Fruit fly (Drosophila melanogaster) whole organism, embryonic: Measurements from ENCODE around the gene Lst8.

Experiments used
- BEAF-32 ChIP-seq: fragments of 200-800 bp; sonication (Bioruptor generic); optimal IDR thresholded peaks from 3 replicates; lab custom pipeline; 2017; ENCODE audit warnings: missing biosample characterization, missing genetic modification characterization, mild to moderate bottlenecking, moderate library complexity, missing genetic modification reagents
- Bdp1 ChIP-seq: fragments of 200-800 bp; sonication (Bioruptor generic); optimal IDR thresholded peaks from 3 replicates; lab custom pipeline; 2016; ENCODE audit warnings: missing biosample characterization, missing genetic modification characterization
- Bgb ChIP-seq: fragments of 200-800 bp; sonication (Bioruptor generic); IDR thresholded peaks from 2 replicates; pipeline ENCODE4 v1.3.6; 2022; ENCODE audit warnings: missing biosample characterization, missing genetic modification characterization; ENCODE audit not compliant: partially characterized antibody
- CG13296 ChIP-seq: fragments of 200-800 bp; sonication (Bioruptor generic); optimal IDR thresholded peaks from 3 replicates; lab custom pipeline; 2018; ENCODE audit warnings: missing biosample characterization, mild to moderate bottlenecking, missing genetic modification characterization
- CG13775 ChIP-seq: fragments of 200-800 bp; sonication (Bioruptor generic); optimal IDR thresholded peaks from 3 replicates; lab custom pipeline; 2017; ENCODE audit warnings: missing biosample characterization, mild to moderate bottlenecking, missing genetic modification characterization
- CG14667 ChIP-seq: fragments of 200-800 bp; sonication (Bioruptor generic); IDR thresholded peaks from 2 replicates; pipeline ENCODE4 v1.3.6; 2022; ENCODE audit warnings: missing biosample characterization, missing genetic modification characterization
- CG14710 ChIP-seq: fragments of 200-800 bp; sonication (Bioruptor generic); optimal IDR thresholded peaks from 3 replicates; lab custom pipeline; 2019; ENCODE audit warnings: missing biosample characterization, mild to moderate bottlenecking, missing genetic modification characterization, moderate library complexity
- CG14965 ChIP-seq: fragments of 200-800 bp; sonication (Bioruptor generic); optimal IDR thresholded peaks from 2 replicates; lab custom pipeline; 2016; ENCODE audit warnings: missing biosample characterization, missing genetic modification characterization, borderline replicate concordance
- CG17385 ChIP-seq: fragments of 200-800 bp; sonication (Bioruptor generic); optimal IDR thresholded peaks from 3 replicates; lab custom pipeline; 2018; ENCODE audit warnings: missing biosample characterization, mild to moderate bottlenecking, missing genetic modification characterization
- CG17568 ChIP-seq: fragments of 200-800 bp; sonication (Bioruptor generic); optimal IDR thresholded peaks from 2 replicates; lab custom pipeline; 2018; ENCODE audit warnings: missing biosample characterization, mild to moderate bottlenecking, missing genetic modification characterization, moderate library complexity
- CG17829 ChIP-seq: fragments of 200-800 bp; optimal IDR thresholded peaks from 2 replicates; lab custom pipeline; 2019; ENCODE audit warnings: missing biosample characterization, mild to moderate bottlenecking, missing genetic modification characterization, moderate library complexity
- CG18262 ChIP-seq: fragments of 200-800 bp; optimal IDR thresholded peaks from 3 replicates; lab custom pipeline; 2019; ENCODE audit warnings: missing biosample characterization, mild to moderate bottlenecking, missing genetic modification characterization, moderate library complexity
- CG18476 ChIP-seq: fragments of 200-800 bp; sonication (Bioruptor generic); optimal IDR thresholded peaks from 2 replicates; lab custom pipeline; 2016; ENCODE audit warnings: missing biosample characterization, mild to moderate bottlenecking, missing genetic modification characterization
- CG2129 ChIP-seq: fragments of 200-800 bp; sonication (Bioruptor generic); IDR thresholded peaks from 2 replicates; pipeline ENCODE4 v1.3.6; 2022; ENCODE audit warnings: missing biosample characterization, missing genetic modification characterization; ENCODE audit not compliant: partially characterized antibody
- CG31224 ChIP-seq: fragments of 200-800 bp; sonication (Bioruptor generic); IDR thresholded peaks from 2 replicates; pipeline ENCODE4 v1.3.6; 2022; ENCODE audit warnings: missing biosample characterization, missing genetic modification characterization
- CG4617 ChIP-seq: fragments of 200-800 bp; sonication (Bioruptor generic); optimal IDR thresholded peaks from 3 replicates; lab custom pipeline; 2016; ENCODE audit warnings: missing biosample characterization, missing genetic modification characterization, borderline replicate concordance
- CG5245 ChIP-seq: fragments of 200-800 bp; sonication (Bioruptor generic); optimal IDR thresholded peaks from 3 replicates; lab custom pipeline; 2016; ENCODE audit warnings: missing biosample characterization, missing genetic modification characterization
- CG8478 ChIP-seq: fragments of >200 bp; optimal IDR thresholded peaks from 2 replicates; lab custom pipeline; 2018
- CG8765 ChIP-seq: fragments of 200-800 bp; sonication (Bioruptor generic); IDR thresholded peaks from 2 replicates; pipeline ENCODE4 v1.3.6; 2022; ENCODE audit warnings: missing biosample characterization, missing genetic modification characterization
- CG9609 ChIP-seq: fragments of 200-800 bp; sonication (Bioruptor generic); optimal IDR thresholded peaks from 3 replicates; lab custom pipeline; 2016; ENCODE audit warnings: missing biosample characterization, missing genetic modification characterization
- CG9797 ChIP-seq: fragments of 200-800 bp; sonication (Bioruptor generic); optimal IDR thresholded peaks from 3 replicates; lab custom pipeline; 2018; ENCODE audit warnings: missing biosample characterization, mild to moderate bottlenecking, missing genetic modification characterization
- Drgx ChIP-seq: fragments of 200-800 bp; sonication (Bioruptor generic); IDR thresholded peaks from 2 replicates; pipeline ENCODE4 v1.3.6; 2022; ENCODE audit warnings: missing biosample characterization, missing genetic modification characterization
- HmgZ ChIP-seq: fragments of 200-800 bp; sonication (Bioruptor generic); optimal IDR thresholded peaks from 2 replicates; lab custom pipeline; 2018; ENCODE audit warnings: missing biosample characterization, mild to moderate bottlenecking, missing genetic modification characterization
- Jarid2 ChIP-seq: fragments of 200-800 bp; sonication (Bioruptor generic); optimal IDR thresholded peaks from 3 replicates; lab custom pipeline; 2017; ENCODE audit warnings: mild to moderate bottlenecking, missing biosample characterization, missing genetic modification reagents, missing genetic modification characterization
- Mad ChIP-seq: fragments of 200-800 bp; sonication (Bioruptor generic); optimal IDR thresholded peaks from 2 replicates; lab custom pipeline; 2016; ENCODE audit warnings: missing biosample characterization, missing genetic modification characterization
- Max ChIP-seq: fragments of 200-800 bp; sonication (Bioruptor generic); optimal IDR thresholded peaks from 2 replicates; lab custom pipeline; 2016; ENCODE audit warnings: missing biosample characterization, mild to moderate bottlenecking, missing genetic modification characterization
- NfI ChIP-seq: fragments of 200-800 bp; sonication (Bioruptor generic); optimal IDR thresholded peaks from 3 replicates; lab custom pipeline; 2018; ENCODE audit warnings: missing biosample characterization, mild to moderate bottlenecking, missing genetic modification characterization, moderate library complexity
- Oaz ChIP-seq: fragments of 200-800 bp; sonication (Bioruptor generic); IDR thresholded peaks from 2 replicates; pipeline ENCODE4 v1.3.6; 2022; ENCODE audit warnings: missing biosample characterization, missing genetic modification characterization
- Rfx ChIP-seq: fragments of 200-800 bp; sonication (Bioruptor generic); IDR thresholded peaks from 2 replicates; pipeline ENCODE4 v1.3.6; 2022; ENCODE audit warnings: missing biosample characterization, missing genetic modification characterization
- Sin3A ChIP-seq: fragments of >200 bp; optimal IDR thresholded peaks from 2 replicates; lab custom pipeline; 2018
- Spps ChIP-seq: fragments of 200-800 bp; sonication (Bioruptor generic); optimal IDR thresholded peaks from 2 replicates; lab custom pipeline; 2018; ENCODE audit warnings: missing biosample characterization, mild to moderate bottlenecking, missing genetic modification characterization
- Ssrp ChIP-seq: fragments of 200-800 bp; sonication (Bioruptor generic); optimal IDR thresholded peaks from 2 replicates; lab custom pipeline; 2018; ENCODE audit warnings: missing biosample characterization, mild to moderate bottlenecking, missing genetic modification characterization, moderate library complexity
- bigmax ChIP-seq: fragments of 200-800 bp; sonication (Bioruptor generic); optimal IDR thresholded peaks from 2 replicates; lab custom pipeline; 2018; ENCODE audit warnings: missing biosample characterization, mild to moderate bottlenecking, missing genetic modification characterization
- bsh ChIP-seq, 2 experiments: fragments of 200-800 bp; sonication (Bioruptor generic); optimal IDR thresholded peaks; 2 replicates each; lab custom pipeline; 2017 to 2018; ENCODE audit warnings: mild to moderate bottlenecking in 2 of 2, missing biosample characterization in 2 of 2, missing genetic modification characterization in 2 of 2, moderate library complexity in 1 of 2
- gfzf ChIP-seq: fragments of 200-800 bp; sonication (Bioruptor generic); optimal IDR thresholded peaks from 2 replicates; lab custom pipeline; 2016; ENCODE audit warnings: missing biosample characterization, mild to moderate bottlenecking, missing genetic modification characterization, moderate library complexity
- gsb ChIP-seq: fragments of 200-800 bp; sonication (Bioruptor generic); IDR thresholded peaks from 2 replicates; pipeline ENCODE4 v1.3.6; 2022; ENCODE audit warnings: missing biosample characterization, missing genetic modification characterization
- insv ChIP-seq, 2 experiments: fragments of 200-800 bp; sonication (Bioruptor generic); optimal IDR thresholded peaks; 3 replicates each; lab custom pipeline; 2016 to 2018; ENCODE audit warnings: missing biosample characterization in 2 of 2, missing genetic modification characterization in 2 of 2
- klu ChIP-seq: fragments of 200-800 bp; sonication (Bioruptor generic); IDR thresholded peaks from 2 replicates; pipeline ENCODE4 v1.3.6; 2022; ENCODE audit warnings: missing biosample characterization, missing genetic modification characterization
- kni ChIP-seq: fragments of 200-800 bp; sonication (Bioruptor generic); optimal IDR thresholded peaks from 3 replicates; lab custom pipeline; 2017; ENCODE audit warnings: mild to moderate bottlenecking, missing biosample characterization, missing genetic modification reagents, missing genetic modification characterization
- lilli ChIP-seq: fragments of 200-800 bp; sonication (Bioruptor generic); optimal IDR thresholded peaks from 3 replicates; lab custom pipeline; 2016; ENCODE audit warnings: missing biosample characterization, missing genetic modification characterization
- phol ChIP-seq: fragments of 200-800 bp; sonication (Bioruptor generic); optimal IDR thresholded peaks from 3 replicates; lab custom pipeline; 2018; ENCODE audit warnings: missing biosample characterization, mild to moderate bottlenecking, missing genetic modification characterization, moderate library complexity
- seq ChIP-seq: fragments of 200-800 bp; sonication (Bioruptor generic); IDR thresholded peaks from 2 replicates; pipeline ENCODE4 v1.3.6; 2022; ENCODE audit warnings: missing biosample characterization, missing genetic modification characterization
- sima ChIP-seq: fragments of 200-800 bp; sonication (Bioruptor generic); optimal IDR thresholded peaks from 2 replicates; lab custom pipeline; 2016; ENCODE audit warnings: missing biosample characterization, missing genetic modification characterization
- slp2 ChIP-seq: fragments of 200-800 bp; sonication (Bioruptor generic); optimal IDR thresholded peaks from 2 replicates; lab custom pipeline; 2016; ENCODE audit warnings: missing biosample characterization, missing genetic modification characterization
- tin ChIP-seq: fragments of 200-800 bp; sonication (Bioruptor generic); optimal IDR thresholded peaks from 3 replicates; lab custom pipeline; 2016; ENCODE audit warnings: missing biosample characterization, missing genetic modification characterization
- trh ChIP-seq: fragments of 200-800 bp; sonication (Bioruptor generic); optimal IDR thresholded peaks from 2 replicates; lab custom pipeline; 2016; ENCODE audit warnings: missing biosample characterization, missing genetic modification characterization
- unc-4 ChIP-seq: fragments of 200-800 bp; sonication (Bioruptor generic); IDR thresholded peaks from 2 replicates; pipeline ENCODE4 v1.3.6; 2022; ENCODE audit warnings: missing biosample characterization, missing genetic modification characterization; ENCODE audit not compliant: partially characterized antibody
- vfl ChIP-seq: fragments of 200-800 bp; sonication (Bioruptor generic); optimal IDR thresholded peaks from 2 replicates; lab custom pipeline; 2016; ENCODE audit warnings: missing biosample characterization, missing genetic modification characterization
- wek ChIP-seq: fragments of 200-800 bp; sonication (Bioruptor generic); optimal IDR thresholded peaks from 3 replicates; lab custom pipeline; 2018; ENCODE audit warnings: missing biosample characterization, mild to moderate bottlenecking, missing genetic modification characterization, moderate library complexity
- zf30C ChIP-seq: fragments of 200-800 bp; sonication (Bioruptor generic); optimal IDR thresholded peaks from 3 replicates; lab custom pipeline; 2018; ENCODE audit warnings: missing biosample characterization, mild to moderate bottlenecking, missing genetic modification characterization

Lst8 gene

dm6 chrX:9615471-9615870 lies 9.7 kb upstream of the Lst8 start (continued):
- no peak for TF ChIP-seq trh (GFP tag; lab: Kevin White, UChicago)
- TF ChIP-seq CG14667 (GFP tag; lab: Robert Waterston, UW), result no peak
- TF ChIP-seq CG18476, result no peak
- TF ChIP-seq CG2129 (GFP tag; lab: Robert Waterston, UW), result no peak
- TF ChIP-seq Jarid2 (GFP tag; lab: Kevin White, UChicago), result no peak
- TF ChIP-seq gsb (GFP tag; lab: Robert Waterston, UW), result no peak
- no peak for TF ChIP-seq NfI (GFP tag; lab: Kevin White, UChicago)
- no peak for TF ChIP-seq CG13775
- TF ChIP-seq CG17568 (GFP tag; lab: Kevin White, UChicago), result no peak
- no peak for TF ChIP-seq klu (GFP tag; lab: Robert Waterston, UW)
- no peak for TF ChIP-seq CG14965 (GFP tag; lab: Kevin White, UChicago)
- no peak for TF ChIP-seq CG8765
- no peak for TF ChIP-seq Mad (GFP tag; lab: Kevin White, UChicago)
- TF ChIP-seq CG8478 (lab: Kevin White, UChicago), result no peak
- TF ChIP-seq CG13296, result no peak
- no peak for TF ChIP-seq sima
- TF ChIP-seq Oaz (GFP tag; lab: Robert Waterston, UW), result no peak
- no peak for TF ChIP-seq tin (GFP tag; lab: Kevin White, UChicago)
- TF ChIP-seq Bdp1, result no peak
- TF ChIP-seq unc-4 (GFP tag; lab: Robert Waterston, UW), result no peak
- TF ChIP-seq lilli (GFP tag; lab: Kevin White, UChicago), result no peak
- peak; percentile 67 for TF ChIP-seq CG18262 (tag; lab: Kevin White, UChicago)
- TF ChIP-seq, all 482 proteins: peak for 65

- peak; percentile 89 for TF ChIP-seq gfzf
- TF ChIP-seq kni (GFP tag; lab: Kevin White, UChicago), result peak; percentile 51
- peak; percentile 70 for TF ChIP-seq CG17385
- TF ChIP-seq zf30C (GFP tag; lab: Kevin White, UChicago), result no peak
- TF ChIP-seq Ssrp (tag; lab: Kevin White, UChicago), result no peak
- TF ChIP-seq Max (GFP tag; lab: Kevin White, UChicago), result peak; percentile 21
- TF ChIP-seq CG14710 (tag; lab: Kevin White, UChicago), result peak; percentile 46
- peak; percentile 44 for TF ChIP-seq HmgZ (tag; lab: Kevin White, UChicago)
- peak; percentile 25 for TF ChIP-seq CG17829 (tag; lab: Kevin White, UChicago)
- TF ChIP-seq Rfx, result 0 out of 2 replicates have a peak, but pooled peaks have one; percentile 12
- peak in 1 of 2 experiments; percentile 13 for TF ChIP-seq insv (GFP tag; optimal IDR thresholded peaks at IDR 0.05; lab: Kevin White, UChicago)
- no peak for TF ChIP-seq wek (GFP tag; lab: Kevin White, UChicago)
- no peak for TF ChIP-seq Drgx (GFP tag; lab: Robert Waterston, UW)
- TF ChIP-seq CG5245 (GFP tag; lab: Kevin White, UChicago), result no peak
- peak; percentile 97 for TF ChIP-seq bigmax
- TF ChIP-seq phol (tag; lab: Kevin White, UChicago), result peak; percentile 36
- no peak for TF ChIP-seq seq (GFP tag; lab: Robert Waterston, UW)
- no peak for TF ChIP-seq Spps (tag; lab: Kevin White, UChicago)
- TF ChIP-seq Bgb (GFP tag; lab: Robert Waterston, UW), result peak; percentile 40; the same call in 1 of the 2 replicates
- TF ChIP-seq CG9797, result peak; percentile 84
- no peak for TF ChIP-seq CG9609
- TF ChIP-seq BEAF-32 (GFP tag; lab: Kevin White, UChicago), result peak; percentile 63
- no peak for TF ChIP-seq slp2 (GFP tag; lab: Kevin White, UChicago)
- TF ChIP-seq CG31224 (GFP tag; lab: Robert Waterston, UW), result no peak
- TF ChIP-seq CG4617 (GFP tag; lab: Kevin White, UChicago), result peak; percentile 85
- TF ChIP-seq Sin3A (lab: Kevin White, UChicago), result peak; percentile 78
- no peak for TF ChIP-seq bsh (GFP tag; optimal IDR thresholded peaks at IDR 0.05; lab: Kevin White, UChicago)
- TF ChIP-seq vfl, result no peak
These were observed 3.1 kb upstream of the Lst8 start, which contains the start of the genes LysRS and Hecw for dm6 chrX:9608727-9609419. Gene LysRS, minus strand, starts transcription at chrX:9608884. Gene Hecw, plus strand, starts transcription at chrX:9608946.
